Fruit fly (Drosophila melanogaster): ENCODE data around the gene Smg5.

The Smg5 gene

dm6 chr2L:13889934-13890333, 14.5 kb downstream of the Smg5 start:
- no peak for TF ChIP-seq CG12768 (GFP tag; optimal IDR thresholded peaks at IDR 0.05)
- no peak for TF ChIP-seq Mnt (GFP tag; optimal IDR thresholded peaks at IDR 0.05)
- TF ChIP-seq Hr96 (GFP tag; optimal IDR thresholded peaks at IDR 0.05): no peak
- no peak for TF ChIP-seq Crg-1 (GFP tag; optimal IDR thresholded peaks at IDR 0.05)
- no peak for TF ChIP-seq tj (GFP tag; optimal IDR thresholded peaks at IDR 0.05)
- TF ChIP-seq ovo (GFP tag; optimal IDR thresholded peaks at IDR 0.05): no peak
- no peak for TF ChIP-seq CG33017 (tag; optimal IDR thresholded peaks at IDR 0.05)
- TF ChIP-seq toe (GFP tag; optimal IDR thresholded peaks at IDR 0.05): no peak
- TF ChIP-seq CG11617 (GFP tag; optimal IDR thresholded peaks at IDR 0.05): no peak

dm6 chr2L:13886326-13887073, 18.0 kb downstream of the Smg5 start:
- peak; percentile 2 for TF ChIP-seq Mnt (GFP tag; optimal IDR thresholded peaks at IDR 0.05)
- TF ChIP-seq Crg-1 (GFP tag; optimal IDR thresholded peaks at IDR 0.05): no peak
- TF ChIP-seq CG7045 (GFP tag; optimal IDR thresholded peaks at IDR 0.05): peak; percentile 8
- no peak for TF ChIP-seq CG5204 (GFP tag; optimal IDR thresholded peaks at IDR 0.05)
- no peak for TF ChIP-seq CG33017 (tag; optimal IDR thresholded peaks at IDR 0.05)
- peak; percentile 72 for TF ChIP-seq cic (GFP tag; optimal IDR thresholded peaks at IDR 0.05)
- TF ChIP-seq CG12768 (GFP tag; optimal IDR thresholded peaks at IDR 0.05): peak; percentile 26
- peak; percentile 87 for TF ChIP-seq kay (GFP tag; ENCODE audit: borderline replicate concordance)

- TF ChIP-seq tj (GFP tag; optimal IDR thresholded peaks at IDR 0.05) (peak; percentile 1), ovo (GFP tag; optimal IDR thresholded peaks at IDR 0.05) (no peak), CG7101 (tag; optimal IDR thresholded peaks at IDR 0.05) (no peak), CG5204 (GFP tag; optimal IDR thresholded peaks at IDR 0.05) (no peak)
Observed at dm6 chr2L:13884678-13885303, 19.7 kb downstream of the Smg5 start.

dm6 chr2L:13884063-13884656, 20.3 kb downstream of the Smg5 start:
- TF ChIP-seq CG1620 (GFP tag; optimal IDR thresholded peaks at IDR 0.05): no peak

- TF ChIP-seq CG7045 (GFP tag; optimal IDR thresholded peaks at IDR 0.05) (peak; percentile 30), pad (GFP tag; optimal IDR thresholded peaks at IDR 0.05) (no peak)
Observed at dm6 chr2L:13881939-13882338, 22.5 kb downstream of the Smg5 start.

dm6 chr2L:13881387-13881902, 23.0 kb downstream of the Smg5 start:
- TF ChIP-seq CG5204 (GFP tag; optimal IDR thresholded peaks at IDR 0.05) (no peak), cic (GFP tag; optimal IDR thresholded peaks at IDR 0.05) (peak; percentile 30)

dm6 chr2L:13878801-13879200, 25.7 kb downstream of the Smg5 start:
- peak; percentile 85 for TF ChIP-seq kay (GFP tag; ENCODE audit: borderline replicate concordance)
- TF ChIP-seq CG14711 (tag; optimal IDR thresholded peaks at IDR 0.05): peak; percentile 15
- TF ChIP-seq cic (GFP tag; optimal IDR thresholded peaks at IDR 0.05): peak; percentile 20
- TF ChIP-seq Mnt (GFP tag; optimal IDR thresholded peaks at IDR 0.05): peak; percentile 20
- peak; percentile 17 for TF ChIP-seq CG7101 (tag; optimal IDR thresholded peaks at IDR 0.05)
- TF ChIP-seq cnc (optimal IDR thresholded peaks at IDR 0.05): no peak
- TF ChIP-seq CG5204 (GFP tag; optimal IDR thresholded peaks at IDR 0.05): no peak
- peak; percentile 36 for TF ChIP-seq bab1 (GFP tag; optimal IDR thresholded peaks at IDR 0.05)

dm6 chr2L:13877934-13878580, 26.4 kb downstream of the Smg5 start:
- no peak for TF ChIP-seq Mnt (GFP tag; optimal IDR thresholded peaks at IDR 0.05)
- no peak for TF ChIP-seq CG5204 (GFP tag; optimal IDR thresholded peaks at IDR 0.05)
- TF ChIP-seq cic (GFP tag; optimal IDR thresholded peaks at IDR 0.05): peak; percentile 17
- TF ChIP-seq toe (GFP tag; optimal IDR thresholded peaks at IDR 0.05): no peak
- TF ChIP-seq Crg-1 (GFP tag; optimal IDR thresholded peaks at IDR 0.05): no peak
- TF ChIP-seq kay (GFP tag; ENCODE audit: borderline replicate concordance): peak; percentile 89
- TF ChIP-seq ovo (GFP tag; optimal IDR thresholded peaks at IDR 0.05): no peak
- no peak for TF ChIP-seq tj (GFP tag; optimal IDR thresholded peaks at IDR 0.05)
- TF ChIP-seq CG12768 (GFP tag; optimal IDR thresholded peaks at IDR 0.05): peak; percentile 16
- no peak for TF ChIP-seq CG11617 (GFP tag; optimal IDR thresholded peaks at IDR 0.05)
- peak; percentile 2 for TF ChIP-seq CG33017 (tag; optimal IDR thresholded peaks at IDR 0.05)
- no peak for TF ChIP-seq Hr96 (GFP tag; optimal IDR thresholded peaks at IDR 0.05)
- TF ChIP-seq CG14711 (tag; optimal IDR thresholded peaks at IDR 0.05): no peak
- no peak for TF ChIP-seq Clk (GFP tag; optimal IDR thresholded peaks at IDR 0.05)
- TF ChIP-seq CG7101 (tag; optimal IDR thresholded peaks at IDR 0.05): no peak
- TF ChIP-seq CG7045 (GFP tag; optimal IDR thresholded peaks at IDR 0.05): no peak
- no peak for TF ChIP-seq bab1 (GFP tag; optimal IDR thresholded peaks at IDR 0.05)
- TF ChIP-seq pad (GFP tag; optimal IDR thresholded peaks at IDR 0.05): no peak
- TF ChIP-seq cnc (optimal IDR thresholded peaks at IDR 0.05): no peak
- TF ChIP-seq CG1620 (GFP tag; optimal IDR thresholded peaks at IDR 0.05): no peak
